Worm (Caenorhabditis elegans) whole organism, L4 larva: Measurements from ENCODE around the gene T28A8.3.

Experiments
- F10B5.3 ChIP-seq: sonication (generic microtip); optimal IDR thresholded peaks from 2 replicates; lab custom pipeline; 2016; ENCODE audit warnings: mild to moderate bottlenecking, missing genetic modification characterization, missing compliant biosample characterization
- F26F4.8 ChIP-seq: fragments of 200-800 bp; sonication (Bioruptor generic); conservative IDR thresholded peaks from 2 replicates; pipeline ENCODE4 v1.3.6; 2022; ENCODE audit warnings: missing genetic modification characterization, missing compliant biosample characterization
- F37D6.2 ChIP-seq: sonication (generic microtip); optimal IDR thresholded peaks from 2 replicates; lab custom pipeline; 2016; ENCODE audit warnings: mild to moderate bottlenecking, missing genetic modification characterization, missing compliant biosample characterization
- R02D3.7 ChIP-seq: fragments of 150-350 bp; sonication (generic microtip); optimal IDR thresholded peaks from 3 replicates; lab custom pipeline; 2014; ENCODE audit warnings: missing biosample characterization, missing genetic modification characterization
- T26A8.4 ChIP-seq: fragments of 200-800 bp; sonication (Bioruptor generic); IDR thresholded peaks from 2 replicates; pipeline ENCODE4 v1.3.6; 2022; ENCODE audit warnings: missing genetic modification characterization, missing compliant biosample characterization
- Y75B8A.6 ChIP-seq: fragments of 200-800 bp; sonication (Bioruptor generic); IDR thresholded peaks from 2 replicates; pipeline ENCODE4 v1.3.6; 2022; ENCODE audit warnings: missing genetic modification reagents, missing genetic modification characterization, missing compliant biosample characterization
- aha-1 ChIP-seq: fragments of 150-350 bp; peaks from one replicate; lab custom pipeline; 2014; ENCODE audit warnings: missing biosample characterization, missing genetic modification characterization
- ama-1 ChIP-seq: fragments of 150-350 bp; optimal IDR thresholded peaks from 2 replicates; lab custom pipeline; 2014; ENCODE audit warnings: inconsistent platforms, mixed read lengths
- ceh-28 ChIP-seq: fragments of 150-350 bp; optimal IDR thresholded peaks from 2 replicates; lab custom pipeline; 2014; ENCODE audit warnings: missing biosample characterization, missing genetic modification reagents, missing genetic modification characterization
- ces-1 ChIP-seq: fragments of 150-350 bp; sonication (generic microtip); optimal IDR thresholded peaks from 4 replicates; lab custom pipeline; 2014; ENCODE audit warnings: missing biosample characterization, missing genetic modification reagents, missing genetic modification characterization
- daf-16 ChIP-seq, 3 experiments: sonication (generic microtip); optimal IDR thresholded peaks; 2 replicates each; lab custom pipeline; 2016 to 2017; ENCODE audit warnings: missing genetic modification characterization in 3 of 3, missing genetic modification reagents in 3 of 3, mild to moderate bottlenecking in 2 of 3, missing compliant biosample characterization in 2 of 3, missing biosample characterization in 1 of 3, moderate library complexity in 1 of 3
- daf-8 ChIP-seq: fragments of 200-800 bp; sonication (Bioruptor generic); IDR thresholded peaks from 2 replicates; pipeline ENCODE4 v1.3.6; 2022; ENCODE audit warnings: missing genetic modification characterization, missing compliant biosample characterization
- dmd-8 ChIP-seq: fragments of 200-800 bp; sonication (Bioruptor generic); IDR thresholded peaks from 2 replicates; pipeline ENCODE4 v1.3.6; 2022; ENCODE audit warnings: missing genetic modification characterization, missing compliant biosample characterization
- dpl-1 ChIP-seq: fragments of 150-350 bp; optimal IDR thresholded peaks from 2 replicates; lab custom pipeline; 2014; ENCODE audit warnings: missing biosample characterization, missing genetic modification reagents, missing genetic modification characterization
- fos-1 ChIP-seq: fragments of 150-350 bp; optimal IDR thresholded peaks from 2 replicates; lab custom pipeline; 2014; ENCODE audit warnings: missing biosample characterization, missing genetic modification characterization
- gei-8 ChIP-seq: fragments of 200-800 bp; sonication (Bioruptor generic); optimal IDR thresholded peaks from 2 replicates; lab custom pipeline; 2018; ENCODE audit warnings: mild to moderate bottlenecking, missing genetic modification characterization, missing compliant biosample characterization
- hif-1 ChIP-seq, 2 experiments: sonication (generic microtip); optimal IDR thresholded peaks; 2 replicates each; lab custom pipeline; 2016 to 2017; ENCODE audit warnings: missing compliant biosample characterization in 2 of 2, missing genetic modification characterization in 2 of 2, missing genetic modification reagents in 2 of 2, missing genotype in 2 of 2, mild to moderate bottlenecking in 1 of 2
- hmg-1.1 ChIP-seq: fragments of 200-800 bp; sonication (Bioruptor generic); IDR thresholded peaks from 2 replicates; pipeline ENCODE4 v1.3.6; 2022; ENCODE audit warnings: missing genetic modification reagents, missing genetic modification characterization, missing compliant biosample characterization
- lim-7 ChIP-seq: fragments of 200-800 bp; sonication (Bioruptor generic); IDR thresholded peaks from 2 replicates; pipeline ENCODE4 v1.3.6; 2022; ENCODE audit warnings: missing genetic modification characterization, missing compliant biosample characterization
- lin-1 ChIP-seq: fragments of 200-800 bp; sonication (Bioruptor generic); IDR thresholded peaks from 2 replicates; pipeline ENCODE4 v1.3.6; 2022; ENCODE audit warnings: missing genetic modification reagents, missing genetic modification characterization, missing compliant biosample characterization
- lin-13 ChIP-seq: fragments of 150-350 bp; optimal IDR thresholded peaks from 2 replicates; lab custom pipeline; 2014; ENCODE audit warnings: missing biosample characterization, missing genetic modification reagents, missing genetic modification characterization
- lin-15B ChIP-seq: fragments of 150-350 bp; sonication (generic microtip); optimal IDR thresholded peaks from 3 replicates; lab custom pipeline; 2014; ENCODE audit warnings: missing biosample characterization, missing genetic modification characterization
- lin-38 ChIP-seq: fragments of 200-800 bp; sonication (Bioruptor generic); IDR thresholded peaks from 2 replicates; pipeline ENCODE4 v1.3.6; 2022; ENCODE audit warnings: missing genetic modification reagents, missing genetic modification characterization, missing compliant biosample characterization
- lin-39 ChIP-seq: fragments of 150-350 bp; optimal IDR thresholded peaks from 2 replicates; lab custom pipeline; 2014; ENCODE audit warnings: missing biosample characterization, missing genetic modification reagents, missing genetic modification characterization
- lsy-2 ChIP-seq, 2 experiments: fragments of 150-350 bp in 1 of 2; sonication (generic microtip) in 1 of 2; optimal IDR thresholded peaks; 2 replicates each; lab custom pipeline; 2014 to 2017; ENCODE audit warnings: missing biosample characterization in 2 of 2, missing genetic modification characterization in 2 of 2
- madf-9 ChIP-seq: fragments of 200-800 bp; sonication (Bioruptor generic); conservative IDR thresholded peaks from 2 replicates; pipeline ENCODE4 v1.3.6; 2022; ENCODE audit warnings: missing genetic modification reagents, missing genetic modification characterization, missing compliant biosample characterization
- mdl-1 ChIP-seq, 2 experiments: fragments of 150-350 bp in 1 of 2; sonication (generic microtip) in 1 of 2; optimal IDR thresholded peaks; 2 replicates each; lab custom pipeline; 2014 to 2017; ENCODE audit warnings: missing biosample characterization in 2 of 2, missing genetic modification characterization in 2 of 2
- mep-1 ChIP-seq: fragments of 150-350 bp; sonication (generic microtip); optimal IDR thresholded peaks from 3 replicates; lab custom pipeline; 2014; ENCODE audit warnings: missing biosample characterization, missing genetic modification characterization
- nhr-28 ChIP-seq: fragments of 150-350 bp; optimal IDR thresholded peaks from 2 replicates; lab custom pipeline; 2014; ENCODE audit warnings: missing biosample characterization, missing genetic modification characterization
- nhr-42 ChIP-seq: fragments of 200-800 bp; sonication (Bioruptor generic); IDR thresholded peaks from 2 replicates; pipeline ENCODE4 v1.3.6; 2022; ENCODE audit warnings: missing genetic modification characterization, missing compliant biosample characterization
- nhr-48 ChIP-seq: sonication (generic microtip); optimal IDR thresholded peaks from 2 replicates; lab custom pipeline; 2016; ENCODE audit warnings: mild to moderate bottlenecking, missing genetic modification characterization, missing compliant biosample characterization
- nhr-6 ChIP-seq: fragments of 150-350 bp; optimal IDR thresholded peaks from 2 replicates; lab custom pipeline; 2014; ENCODE audit warnings: missing biosample characterization, missing genetic modification characterization
- nhr-76 ChIP-seq: fragments of 150-350 bp; optimal IDR thresholded peaks from 2 replicates; lab custom pipeline; 2014; ENCODE audit warnings: missing biosample characterization, missing genetic modification characterization
- rbr-2 ChIP-seq: sonication (generic microtip); optimal IDR thresholded peaks from 2 replicates; lab custom pipeline; 2016; ENCODE audit warnings: missing genotype, missing genetic modification characterization, missing compliant biosample characterization
- sdz-12 ChIP-seq: fragments of 200-800 bp; sonication (Bioruptor generic); optimal IDR thresholded peaks from 2 replicates; lab custom pipeline; 2018; ENCODE audit warnings: mild to moderate bottlenecking, missing genetic modification characterization, missing compliant biosample characterization
- set-16 ChIP-seq: fragments of 200-800 bp; sonication (Bioruptor generic); IDR thresholded peaks from 2 replicates; pipeline ENCODE4 v1.3.6; 2022; ENCODE audit warnings: missing genetic modification reagents, missing genetic modification characterization, missing compliant biosample characterization
- spr-1 ChIP-seq: sonication (generic microtip); optimal IDR thresholded peaks from 2 replicates; lab custom pipeline; 2016; ENCODE audit warnings: mild to moderate bottlenecking, missing genetic modification characterization, missing compliant biosample characterization
- tra-1 ChIP-seq: fragments of 200-800 bp; sonication (Bioruptor generic); IDR thresholded peaks from 2 replicates; pipeline ENCODE4 v1.3.6; 2022; ENCODE audit warnings: missing genetic modification reagents, missing genetic modification characterization, missing compliant biosample characterization
- unc-130 ChIP-seq: sonication (generic microtip); optimal IDR thresholded peaks from 2 replicates; lab custom pipeline; 2016; ENCODE audit warnings: missing genetic modification reagents, missing genetic modification characterization, missing compliant biosample characterization
- unc-39 ChIP-seq: sonication (generic microtip); optimal IDR thresholded peaks from 2 replicates; lab custom pipeline; 2017; ENCODE audit warnings: missing biosample characterization, missing genetic modification characterization
- vab-7 ChIP-seq: fragments of 200-800 bp; sonication (Bioruptor generic); IDR thresholded peaks from 2 replicates; pipeline ENCODE4 v1.3.6; 2022; ENCODE audit warnings: missing genetic modification reagents, missing genetic modification characterization, missing compliant biosample characterization
- zfp-2 ChIP-seq: sonication (generic microtip); optimal IDR thresholded peaks from 2 replicates; lab custom pipeline; 2016; ENCODE audit warnings: mild to moderate bottlenecking, missing genetic modification characterization, missing compliant biosample characterization
- ztf-7 ChIP-seq: fragments of 150-350 bp; optimal IDR thresholded peaks from 2 replicates; lab custom pipeline; 2014; ENCODE audit warnings: missing biosample characterization, missing genetic modification characterization

T28A8.3 gene

ce11 chrIII:13465918-13466592, 39.8 kb upstream of the T28A8.3 start, which contains the start of gene cdk-5 (continued):
- TF ChIP-seq R02D3.7 (tag; lab: Kevin White, UChicago): no peak
- peak; percentile 83 for TF ChIP-seq hmg-1.1 (GFP tag; lab: Robert Waterston, UW)
- peak; percentile 51 for TF ChIP-seq ceh-28 (tag; lab: Kevin White, UChicago)
- TF ChIP-seq hif-1 (tag; optimal IDR thresholded peaks at IDR 0.05; lab: Kevin White, UChicago): peak in 1 of 2 experiments; percentile 52
- no peak for TF ChIP-seq gei-8 (GFP tag; lab: Kevin White, UChicago)
- TF ChIP-seq lin-39 (tag; lab: Kevin White, UChicago): no peak
- no peak for TF ChIP-seq nhr-76 (tag; lab: Kevin White, UChicago)
- peak; percentile 90 for TF ChIP-seq ztf-7 (tag; lab: Kevin White, UChicago)
- TF ChIP-seq nhr-28 (tag; lab: Kevin White, UChicago): peak; percentile 47
- no peak for TF ChIP-seq nhr-42
- TF ChIP-seq F10B5.3 (tag; lab: Kevin White, UChicago): peak; percentile 63
- peak; percentile 53 for TF ChIP-seq F37D6.2 (tag; lab: Kevin White, UChicago)
- TF ChIP-seq zfp-2 (tag; lab: Kevin White, UChicago): peak; percentile 86
- TF ChIP-seq daf-8 (GFP tag; lab: Robert Waterston, UW): no peak
- no peak for TF ChIP-seq F26F4.8 (GFP tag; lab: Robert Waterston, UW)
- peak; percentile 87 for TF ChIP-seq nhr-6
- TF ChIP-seq T26A8.4: peak; percentile 85
- TF ChIP-seq madf-9 (GFP tag; lab: Robert Waterston, UW): no peak
- TF ChIP-seq lin-1 (GFP tag; lab: Robert Waterston, UW): 0 out of 2 replicates have a peak, but pooled peaks have one; percentile 6
- TF ChIP-seq unc-39 (tag; lab: Kevin White, UChicago): no peak
- peak; percentile 83 for TF ChIP-seq rbr-2
- peak; percentile 95 for TF ChIP-seq aha-1 (tag; lab: Kevin White, UChicago)
- peak; percentile 48 to 97 for TF ChIP-seq lsy-2 (tag; optimal IDR thresholded peaks at IDR 0.05; lab: Kevin White, UChicago)
- TF ChIP-seq dpl-1 (GFP tag; lab: Kevin White, UChicago): peak; percentile 86
- peak in 1 of 2 experiments; percentile 51 for TF ChIP-seq daf-16 (GFP tag; optimal IDR thresholded peaks at IDR 0.05; lab: Kevin White, UChicago)
- peak; percentile 13 for TF ChIP-seq daf-16 (tag; optimal IDR thresholded peaks at IDR 0.05; lab: Kevin White, UChicago)
- no peak for TF ChIP-seq fos-1 (tag; lab: Kevin White, UChicago)
- no peak for TF ChIP-seq vab-7
- TF ChIP-seq spr-1: peak; percentile 51
- no peak for TF ChIP-seq sdz-12 (GFP tag; lab: Kevin White, UChicago)
- TF ChIP-seq mdl-1 (tag; optimal IDR thresholded peaks at IDR 0.05; lab: Kevin White, UChicago): peak in 1 of 2 experiments; percentile 13
- no peak for TF ChIP-seq lin-15B

- TF ChIP-seq set-16 (GFP tag; lab: Robert Waterston, UW) (no peak), lim-7 (no peak), Y75B8A.6 (GFP tag; lab: Robert Waterston, UW) (no peak), tra-1 (GFP tag; lab: Robert Waterston, UW) (no peak)
Measured at ce11 chrIII:13471504-13471903, 34.3 kb upstream of the T28A8.3 start, which contains the start of gene pssy-2. Gene pssy-2, plus strand, starts transcription at chrIII:13471804.

- TF ChIP-seq lin-15B: no peak
- no peak for TF ChIP-seq dmd-8 (GFP tag; lab: Robert Waterston, UW)
- TF ChIP-seq unc-130 (GFP tag; lab: Kevin White, UChicago): no peak
- no peak for TF ChIP-seq nhr-48
- no peak for TF ChIP-seq ces-1 (GFP tag; lab: Kevin White, UChicago)
- no peak for TF ChIP-seq mep-1
- no peak for TF ChIP-seq lin-13
- no peak for TF ChIP-seq lin-38
- TF ChIP-seq ama-1: no peak
- TF ChIP-seq spr-1: no peak
- no peak for TF ChIP-seq dpl-1 (GFP tag; lab: Kevin White, UChicago)
- no peak for TF ChIP-seq madf-9 (GFP tag; lab: Robert Waterston, UW)
Measured at ce11 chrIII:13474482-13474881, 31.3 kb upstream of the T28A8.3 start.
